Worm (Caenorhabditis elegans) whole organism, L2 larva: ENCODE measurements around the gene JC8.7.

Source experiments
- ZK546.5 ChIP-seq: sonication (generic microtip); optimal IDR thresholded peaks from 2 replicates; lab custom pipeline; 2017; ENCODE audit warnings: missing biosample characterization, missing genetic modification characterization
- crh-2 ChIP-seq: sonication (generic microtip); optimal IDR thresholded peaks from 2 replicates; lab custom pipeline; 2017; ENCODE audit warnings: missing biosample characterization, missing genetic modification characterization
- egl-27 ChIP-seq: sonication (generic microtip); optimal IDR thresholded peaks from 3 replicates; lab custom pipeline; 2017; ENCODE audit warnings: missing biosample characterization, missing genetic modification reagents, missing genetic modification characterization
- elt-3 ChIP-seq: sonication (generic microtip); optimal IDR thresholded peaks from 2 replicates; lab custom pipeline; 2017; ENCODE audit warnings: missing biosample characterization, missing genetic modification characterization
- nhr-23 ChIP-seq: fragments of 150-350 bp; optimal IDR thresholded peaks from 2 replicates; lab custom pipeline; 2014; ENCODE audit warnings: missing biosample characterization, missing genetic modification reagents, missing genetic modification characterization
- peb-1 ChIP-seq: fragments of 150-350 bp; optimal IDR thresholded peaks from 2 replicates; lab custom pipeline; 2014; ENCODE audit warnings: missing biosample characterization, missing genetic modification characterization
- skn-1 ChIP-seq: sonication (generic microtip); optimal IDR thresholded peaks from 2 replicates; lab custom pipeline; 2017; ENCODE audit warnings: missing biosample characterization, missing genetic modification characterization
- unc-62 ChIP-seq: fragments of 150-350 bp; optimal IDR thresholded peaks from 2 replicates; lab custom pipeline; 2014; ENCODE audit warnings: missing biosample characterization, missing genetic modification reagents, missing genetic modification characterization

DNA sequence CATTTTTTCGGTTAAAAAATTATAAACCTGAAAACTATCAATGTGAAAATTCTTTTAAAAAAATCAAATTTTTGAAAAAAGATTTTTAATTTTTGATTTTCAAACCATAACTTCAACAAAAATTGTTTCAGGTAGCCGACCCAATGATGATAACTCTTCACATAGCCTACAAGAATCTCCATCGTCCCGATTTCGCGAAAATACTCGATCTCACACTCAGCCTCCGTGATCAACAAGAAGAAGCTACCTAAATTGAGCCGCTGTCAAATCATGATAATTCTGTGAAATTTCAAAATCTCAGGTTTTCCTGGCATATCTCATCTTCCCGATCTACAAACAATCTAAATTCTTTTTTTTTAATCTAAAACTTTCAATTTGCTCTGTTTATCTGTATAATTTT lies 3.2 kb downstream of the JC8.7 start:
- no peak for TF ChIP-seq nhr-23
- TF ChIP-seq skn-1 (tag; lab: Kevin White, UChicago) = no peak
- TF ChIP-seq peb-1 = no peak
- TF ChIP-seq egl-27 (tag; lab: Kevin White, UChicago) = no peak
- no peak for TF ChIP-seq elt-3 (tag; lab: Kevin White, UChicago)
- no peak for TF ChIP-seq unc-62 (GFP tag; lab: Kevin White, UChicago)
- no peak for TF ChIP-seq ZK546.5 (tag; lab: Kevin White, UChicago)
- TF ChIP-seq crh-2 (tag; lab: Kevin White, UChicago) = no peak
